Worm (Caenorhabditis elegans) whole organism, young adult: Measurements from ENCODE around the gene Y40C5A.4.
A peak's percentile ranks its signal among the peaks of the same experiment; 100 is the strongest.

Source experiments
- B0019.2 ChIP-seq: fragments of 200-800 bp; sonication (Bioruptor generic); conservative IDR thresholded peaks from 2 replicates; pipeline ENCODE4 v1.3.6; 2022; ENCODE audit warnings: missing genetic modification reagents, missing genetic modification characterization, missing compliant biosample characterization
- B0336.3 ChIP-seq: fragments of 200-800 bp; sonication (Bioruptor generic); IDR thresholded peaks from 2 replicates; pipeline ENCODE4 v1.3.6; 2022; ENCODE audit warnings: missing genetic modification characterization, missing compliant biosample characterization
- F10E7.11 ChIP-seq: sonication (generic microtip); optimal IDR thresholded peaks from 2 replicates; lab custom pipeline; 2017; ENCODE audit warnings: mild to moderate bottlenecking, missing genetic modification characterization, moderate library complexity, missing compliant biosample characterization
- F33H1.4 ChIP-seq: fragments of 200-800 bp; sonication (Bioruptor generic); IDR thresholded peaks from 2 replicates; pipeline ENCODE4 v1.3.6; 2022; ENCODE audit warnings: missing genetic modification reagents, missing genetic modification characterization, missing compliant biosample characterization
- F49E8.2 ChIP-seq: sonication (generic microtip); optimal IDR thresholded peaks from 3 replicates; lab custom pipeline; 2017; ENCODE audit warnings: missing genetic modification characterization, mild to moderate bottlenecking, missing compliant biosample characterization, antibody characterized with exemption, moderate library complexity; ENCODE audit not compliant: insufficient read depth
- K12H6.12 ChIP-seq: fragments of 200-800 bp; sonication (Bioruptor generic); optimal IDR thresholded peaks from 2 replicates; lab custom pipeline; 2018; ENCODE audit warnings: mild to moderate bottlenecking, missing genetic modification characterization, missing compliant biosample characterization
- T07F8.4 ChIP-seq: sonication (generic microtip); optimal IDR thresholded peaks from 2 replicates; lab custom pipeline; 2016; ENCODE audit warnings: mild to moderate bottlenecking, missing genetic modification characterization, moderate library complexity, missing compliant biosample characterization
- Y53F4B.3 ChIP-seq: fragments of 200-800 bp; sonication (Bioruptor generic); IDR thresholded peaks from 2 replicates; pipeline ENCODE4 v1.3.6; 2022; ENCODE audit warnings: missing genetic modification reagents, missing genetic modification characterization, missing compliant biosample characterization
- Y79H2A.3 ChIP-seq: fragments of 200-800 bp; sonication (Bioruptor generic); conservative IDR thresholded peaks from 2 replicates; pipeline ENCODE4 v1.3.6; 2022; ENCODE audit warnings: missing genetic modification reagents, missing genetic modification characterization, missing compliant biosample characterization
- ZK185.1 ChIP-seq: sonication (generic microtip); optimal IDR thresholded peaks from 2 replicates; lab custom pipeline; 2016; ENCODE audit warnings: mild to moderate bottlenecking, missing genetic modification characterization, missing compliant biosample characterization; ENCODE audit not compliant: poor library complexity, severe bottlenecking
- attf-6 ChIP-seq: fragments of 200-800 bp; sonication (Bioruptor generic); IDR thresholded peaks from 2 replicates; pipeline ENCODE4 v1.3.6; 2022; ENCODE audit warnings: missing genetic modification reagents, missing genetic modification characterization, missing compliant biosample characterization
- ccch-3 ChIP-seq: fragments of 200-800 bp; sonication (Bioruptor generic); optimal IDR thresholded peaks from 2 replicates; lab custom pipeline; 2018; ENCODE audit warnings: mild to moderate bottlenecking, missing genetic modification characterization, missing compliant biosample characterization
- cebp-1 ChIP-seq, 2 experiments: fragments of 200-800 bp in 1 of 2; sonication (Bioruptor generic) in 1 of 2; sonication (generic microtip) in 1 of 2; IDR thresholded peaks in 1 of 2; optimal IDR thresholded peaks in 1 of 2; 2 replicates each; pipeline versions ENCODE4 v1.3.6 to Lab custom; 2017 to 2022; ENCODE audit warnings: missing compliant biosample characterization in 2 of 2, missing genetic modification characterization in 2 of 2, mild to moderate bottlenecking in 1 of 2, missing genetic modification reagents in 1 of 2, moderate library complexity in 1 of 2
- cebp-2 ChIP-seq: fragments of 200-800 bp; sonication (Bioruptor generic); IDR thresholded peaks from 2 replicates; pipeline ENCODE4 v1.3.6; 2022; ENCODE audit warnings: missing genetic modification characterization, missing compliant biosample characterization
- ceh-100 ChIP-seq: fragments of 200-800 bp; sonication (Bioruptor generic); IDR thresholded peaks from 2 replicates; pipeline ENCODE4 v1.3.6; 2022; ENCODE audit warnings: missing genetic modification reagents, missing genetic modification characterization, missing compliant biosample characterization
- ceh-40 ChIP-seq: fragments of 200-800 bp; sonication (Bioruptor generic); IDR thresholded peaks from 2 replicates; pipeline ENCODE4 v1.3.6; 2022; ENCODE audit warnings: missing genetic modification characterization, missing compliant biosample characterization
- chd-7 ChIP-seq: sonication (generic microtip); optimal IDR thresholded peaks from 2 replicates; lab custom pipeline; 2016; ENCODE audit warnings: mild to moderate bottlenecking, missing genetic modification characterization, moderate library complexity, missing compliant biosample characterization
- dox-1 ChIP-seq: fragments of 200-800 bp; sonication (Bioruptor generic); IDR thresholded peaks from 2 replicates; pipeline ENCODE4 v1.3.6; 2022; ENCODE audit warnings: missing genetic modification reagents, missing genetic modification characterization, missing compliant biosample characterization
- dpff-1 ChIP-seq: sonication (generic microtip); optimal IDR thresholded peaks from 2 replicates; lab custom pipeline; 2017; ENCODE audit warnings: mild to moderate bottlenecking, missing genetic modification characterization, missing compliant biosample characterization
- dpl-1 ChIP-seq: fragments of 150-350 bp; optimal IDR thresholded peaks from 2 replicates; lab custom pipeline; 2014; ENCODE audit warnings: missing biosample characterization, missing genetic modification reagents, missing genetic modification characterization
- efl-1 ChIP-seq: fragments of 150-350 bp; optimal IDR thresholded peaks from 2 replicates; lab custom pipeline; 2014; ENCODE audit warnings: missing biosample characterization, missing genetic modification reagents, missing genetic modification characterization
- egl-18 ChIP-seq: fragments of 200-800 bp; sonication (Bioruptor generic); IDR thresholded peaks from 2 replicates; pipeline ENCODE4 v1.3.6; 2022; ENCODE audit warnings: missing genetic modification reagents, missing genetic modification characterization, missing compliant biosample characterization
- fkh-3 ChIP-seq: sonication (generic microtip); optimal IDR thresholded peaks from 2 replicates; lab custom pipeline; 2016; ENCODE audit warnings: mild to moderate bottlenecking, missing genetic modification characterization, missing compliant biosample characterization
- him-1 ChIP-seq: sonication (generic microtip); optimal IDR thresholded peaks from 2 replicates; lab custom pipeline; 2016; ENCODE audit warnings: missing genotype, missing genetic modification reagents, missing genetic modification characterization, missing compliant biosample characterization
- hlh-12 ChIP-seq: sonication (generic microtip); optimal IDR thresholded peaks from 2 replicates; lab custom pipeline; 2016; ENCODE audit warnings: missing genetic modification characterization, missing compliant biosample characterization
- lin-35 ChIP-seq, 3 experiments: fragments of 150-350 bp in 2 of 3; sonication (generic microtip) in 1 of 3; optimal IDR thresholded peaks; 2 replicates each; lab custom pipeline; 2014 to 2018; ENCODE audit warnings: missing biosample characterization in 3 of 3, missing genetic modification characterization in 3 of 3, missing genetic modification reagents in 3 of 3
- lsy-27 ChIP-seq: sonication (generic microtip); optimal IDR thresholded peaks from 2 replicates; lab custom pipeline; 2017; ENCODE audit warnings: missing genetic modification characterization, mild to moderate bottlenecking, missing compliant biosample characterization, antibody characterized with exemption, missing genotype, borderline replicate concordance; ENCODE audit not compliant: insufficient read depth
- madf-10 ChIP-seq: sonication (generic microtip); optimal IDR thresholded peaks from 2 replicates; lab custom pipeline; 2016; ENCODE audit warnings: mild to moderate bottlenecking, missing genetic modification characterization, missing compliant biosample characterization
- madf-3 ChIP-seq: fragments of 200-800 bp; sonication (Bioruptor generic); IDR thresholded peaks from 2 replicates; pipeline ENCODE4 v1.3.6; 2022; ENCODE audit warnings: missing genetic modification reagents, missing genetic modification characterization, missing compliant biosample characterization
- madf-6 ChIP-seq: fragments of 200-800 bp; sonication (Bioruptor generic); IDR thresholded peaks from 2 replicates; pipeline ENCODE4 v1.3.6; 2022; ENCODE audit warnings: missing genetic modification reagents, missing genetic modification characterization, missing compliant biosample characterization
- mcd-1 ChIP-seq: fragments of 200-800 bp; sonication (Bioruptor generic); IDR thresholded peaks from 2 replicates; pipeline ENCODE4 v1.3.6; 2022; ENCODE audit warnings: missing genetic modification reagents, missing genetic modification characterization, missing compliant biosample characterization
- nfya-1 ChIP-seq: sonication (generic microtip); optimal IDR thresholded peaks from 2 replicates; lab custom pipeline; 2017; ENCODE audit warnings: antibody characterized with exemption, missing compliant biosample characterization, missing genetic modification characterization, borderline replicate concordance; ENCODE audit not compliant: insufficient read depth
- nfya-2 ChIP-seq: fragments of 200-800 bp; sonication (Bioruptor generic); IDR thresholded peaks from 2 replicates; pipeline ENCODE4 v1.3.6; 2022; ENCODE audit warnings: missing genetic modification reagents, missing genetic modification characterization, missing compliant biosample characterization
- nfyb-1 ChIP-seq: fragments of 200-800 bp; sonication (Bioruptor generic); IDR thresholded peaks from 2 replicates; pipeline ENCODE4 v1.3.6; 2022; ENCODE audit warnings: missing genetic modification reagents, missing genetic modification characterization, missing compliant biosample characterization
- nhr-27 ChIP-seq: fragments of 200-800 bp; sonication (Bioruptor generic); optimal IDR thresholded peaks from 2 replicates; lab custom pipeline; 2018; ENCODE audit warnings: mild to moderate bottlenecking, missing genetic modification characterization, moderate library complexity, missing compliant biosample characterization
- pha-4 ChIP-seq: fragments of 150-350 bp; sonication (generic microtip); optimal IDR thresholded peaks from 2 replicates; lab custom pipeline; 2014; ENCODE audit warnings: missing biosample characterization, missing genetic modification reagents, missing genetic modification characterization
- rcor-1 ChIP-seq: fragments of 200-800 bp; sonication (Bioruptor generic); IDR thresholded peaks from 2 replicates; pipeline ENCODE4 v1.3.6; 2022; ENCODE audit warnings: missing genetic modification reagents, missing genetic modification characterization, missing compliant biosample characterization
- repo-1 ChIP-seq: sonication (generic microtip); optimal IDR thresholded peaks from 2 replicates; lab custom pipeline; 2017; ENCODE audit warnings: mild to moderate bottlenecking, missing genetic modification characterization, missing compliant biosample characterization
- rpc-1 ChIP-seq, 2 experiments: fragments of 150-350 bp in 1 of 2; sonication (generic microtip) in 1 of 2; optimal IDR thresholded peaks; 2 replicates each; lab custom pipeline; 2014 to 2018; ENCODE audit warnings: missing biosample characterization in 1 of 2, missing genetic modification characterization in 1 of 2, missing genetic modification reagents in 1 of 2, missing genotype in 1 of 2
- sea-2 ChIP-seq: fragments of 200-800 bp; sonication (Bioruptor generic); IDR thresholded peaks from 2 replicates; pipeline ENCODE4 v1.3.6; 2022; ENCODE audit warnings: missing genetic modification characterization, missing compliant biosample characterization
- sptf-2 ChIP-seq: fragments of 200-800 bp; sonication (Bioruptor generic); optimal IDR thresholded peaks from 2 replicates; lab custom pipeline; 2018; ENCODE audit warnings: mild to moderate bottlenecking, missing genetic modification characterization, missing compliant biosample characterization
- tbp1 ChIP-seq: fragments of 200-800 bp; sonication (Bioruptor generic); optimal IDR thresholded peaks from 2 replicates; lab custom pipeline; 2018; ENCODE audit warnings: mild to moderate bottlenecking, missing genetic modification characterization, missing compliant biosample characterization
- tlf-1 ChIP-seq: fragments of 200-800 bp; sonication (Bioruptor generic); optimal IDR thresholded peaks from 2 replicates; lab custom pipeline; 2018; ENCODE audit warnings: mild to moderate bottlenecking, missing genetic modification characterization, missing compliant biosample characterization
- zfh-2 ChIP-seq: fragments of 200-800 bp; sonication (Bioruptor generic); conservative IDR thresholded peaks from 2 replicates; pipeline ENCODE4 v1.3.6; 2022; ENCODE audit warnings: missing genetic modification reagents, missing genetic modification characterization, missing compliant biosample characterization
- zim-3 ChIP-seq: sonication (generic microtip); optimal IDR thresholded peaks from 2 replicates; lab custom pipeline; 2017; ENCODE audit warnings: mild to moderate bottlenecking, missing genetic modification characterization, moderate library complexity, missing compliant biosample characterization
- ztf-28 ChIP-seq: fragments of 200-800 bp; sonication (Bioruptor generic); IDR thresholded peaks from 2 replicates; pipeline ENCODE4 v1.3.6; 2022; ENCODE audit warnings: missing genetic modification reagents, missing genetic modification characterization, missing compliant biosample characterization

The Y40C5A.4 gene

DNA sequence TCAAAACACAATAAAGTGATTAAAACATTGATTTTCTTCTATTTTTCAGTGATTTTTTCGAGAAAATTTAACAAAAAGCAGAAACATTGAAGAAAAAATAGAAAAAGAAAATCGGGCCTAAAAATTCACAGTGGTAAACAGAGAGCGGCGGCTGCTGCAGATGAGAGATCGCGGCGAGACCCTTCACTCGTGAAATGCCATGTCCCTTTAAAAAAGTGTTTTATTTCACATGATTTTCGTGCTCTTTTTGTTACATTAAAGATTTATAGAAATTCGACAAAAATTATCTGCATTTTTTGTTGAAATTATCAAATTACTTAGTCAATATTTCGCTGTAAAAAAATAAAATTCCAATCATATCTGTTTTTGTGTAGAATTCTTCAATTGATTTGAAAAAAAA lies 50.9 kb downstream of the Y40C5A.4 start (continued):
- peak; percentile 62 for TF ChIP-seq madf-6 (GFP tag; lab: Robert Waterston, UW)
- TF ChIP-seq mcd-1 (GFP tag; lab: Robert Waterston, UW), result peak; percentile 42; the same call in 1 of the 2 replicates
- TF ChIP-seq T07F8.4 (tag; lab: Kevin White, UChicago), result no peak
- TF ChIP-seq ZK185.1, result peak; percentile 1
- no peak for TF ChIP-seq zim-3 (tag; lab: Kevin White, UChicago)
- TF ChIP-seq chd-7 (tag; lab: Kevin White, UChicago), result no peak
- TF ChIP-seq nfya-1 (tag; lab: Kevin White, UChicago), result no peak
- peak; percentile 8 for TF ChIP-seq madf-10 (tag; lab: Kevin White, UChicago)
- TF ChIP-seq him-1 (tag; lab: Kevin White, UChicago), result peak; percentile 9
- no peak for TF ChIP-seq dpff-1 (tag; lab: Kevin White, UChicago)
- TF ChIP-seq, all 124 proteins: peak for 20

DNA sequence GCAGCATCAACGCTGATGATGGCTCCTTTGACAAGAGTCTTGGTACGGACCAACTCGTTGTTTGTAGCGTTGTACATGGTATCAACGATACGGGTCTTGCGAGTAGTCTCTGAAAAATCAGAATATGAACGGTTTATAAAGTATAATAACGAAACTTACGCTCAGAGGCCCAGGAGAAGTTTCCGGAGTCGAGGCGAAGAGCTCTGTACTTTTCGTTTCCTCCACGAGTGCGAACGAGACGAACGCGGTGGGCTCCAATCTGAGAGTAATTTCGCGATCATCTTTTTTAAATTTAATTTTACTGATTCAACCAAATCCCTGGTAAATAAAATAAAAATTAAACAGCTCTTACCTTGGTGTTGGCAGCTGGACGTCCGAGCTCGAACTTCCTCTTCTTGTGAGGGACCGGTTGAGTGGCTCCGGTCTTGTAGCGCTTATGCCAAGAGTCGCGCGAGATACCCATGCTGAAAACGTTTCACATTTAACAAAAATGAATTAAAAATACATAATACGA lies 51.5 kb downstream of the Y40C5A.4 start, which contains the start of gene rps-8:
Gene rps-8 (minus strand): TSS at position 464 of the 514 bp plus-strand sequence.
- no peak for TF ChIP-seq Y53F4B.3 (GFP tag; lab: Robert Waterston, UW)
- TF ChIP-seq tbp1 (GFP tag; lab: Kevin White, UChicago), result no peak
- no peak for TF ChIP-seq madf-3 (GFP tag; lab: Robert Waterston, UW)
- TF ChIP-seq rcor-1 (GFP tag; lab: Robert Waterston, UW), result no peak
- TF ChIP-seq ceh-100 (GFP tag; lab: Robert Waterston, UW), result 0 out of 2 replicates have a peak, but pooled peaks have one; percentile 34
- TF ChIP-seq F10E7.11, result no peak
- TF ChIP-seq F49E8.2, result no peak
- TF ChIP-seq ccch-3, result no peak
- TF ChIP-seq F33H1.4 (GFP tag; lab: Robert Waterston, UW), result peak; percentile 25; the same call in 1 of the 2 replicates
- 0 out of 2 replicates have a peak, but pooled peaks have one; percentile 43 for TF ChIP-seq attf-6
- TF ChIP-seq sptf-2, result peak; percentile 29
- TF ChIP-seq nhr-27 (tag; lab: Kevin White, UChicago), result no peak
- TF ChIP-seq tlf-1 (GFP tag; lab: Kevin White, UChicago), result no peak
- no peak for TF ChIP-seq nfya-2 (GFP tag; lab: Robert Waterston, UW)
- TF ChIP-seq efl-1 (GFP tag; lab: Kevin White, UChicago), result no peak
- no peak for TF ChIP-seq rpc-1 (optimal IDR thresholded peaks at IDR 0.05; lab: Kevin White, UChicago)
- no peak for TF ChIP-seq rpc-1 (tag; optimal IDR thresholded peaks at IDR 0.05; lab: Kevin White, UChicago)
- TF ChIP-seq zfh-2 (GFP tag; lab: Robert Waterston, UW), result peak; percentile 22; the same call in 1 of the 2 replicates
- no peak for TF ChIP-seq repo-1 (tag; lab: Kevin White, UChicago)
- no peak for TF ChIP-seq lsy-27 (tag; lab: Kevin White, UChicago)
- no peak for TF ChIP-seq B0336.3
- 0 out of 2 replicates have a peak, but pooled peaks have one; percentile 21 for TF ChIP-seq egl-18
- TF ChIP-seq lin-35 (GFP tag; optimal IDR thresholded peaks at IDR 0.05; lab: Kevin White, UChicago), result no peak
- TF ChIP-seq pha-4 (tag; lab: Kevin White, UChicago), result no peak
- TF ChIP-seq dox-1 (GFP tag; lab: Robert Waterston, UW), result peak; percentile 80
- TF ChIP-seq Y79H2A.3 (GFP tag; lab: Robert Waterston, UW), result 0 out of 2 replicates have a peak, but pooled peaks have one; percentile 15
- TF ChIP-seq dpl-1 (GFP tag; lab: Kevin White, UChicago), result no peak
- TF ChIP-seq ztf-28 (GFP tag; lab: Robert Waterston, UW), result no peak
- TF ChIP-seq cebp-1 (GFP tag; IDR thresholded peaks at IDR 0.05; lab: Robert Waterston, UW), result no peak
- no peak for TF ChIP-seq cebp-1 (tag; optimal IDR thresholded peaks at IDR 0.05; lab: Kevin White, UChicago)
- no peak for TF ChIP-seq chd-7 (tag; lab: Kevin White, UChicago)
- no peak for TF ChIP-seq sea-2 (GFP tag; lab: Robert Waterston, UW)
- TF ChIP-seq cebp-2 (GFP tag; lab: Robert Waterston, UW), result no peak
- no peak for TF ChIP-seq K12H6.12 (tag; lab: Kevin White, UChicago)
- TF ChIP-seq ceh-40 (GFP tag; lab: Robert Waterston, UW), result peak; percentile 62; the same call in 1 of the 2 replicates
- no peak for TF ChIP-seq nfyb-1
- no peak for TF ChIP-seq fkh-3 (tag; lab: Kevin White, UChicago)
- TF ChIP-seq B0019.2, result no peak
- no peak for TF ChIP-seq hlh-12 (tag; lab: Kevin White, UChicago)
